Worm (Caenorhabditis elegans): ENCODE results near the gene max-1.

ce11 chrV:13053635-13054034, 66.4 kb downstream of the max-1 start, which contains the start of gene srr-1:
- TF ChIP-seq nhr-12 (tag; optimal IDR thresholded peaks at IDR 0.05) (no peak), lin-32 (GFP tag; optimal IDR thresholded peaks at IDR 0.05) (no peak), ztf-11 (tag; optimal IDR thresholded peaks at IDR 0.05) (no peak), pha-4 (tag; optimal IDR thresholded peaks at IDR 0.05) (no peak)

Measured in whole organism, mixed stage, embryonic.